Worm (Caenorhabditis elegans): ENCODE measurements around the gene abcf-2.

abcf-2 gene

DNA sequence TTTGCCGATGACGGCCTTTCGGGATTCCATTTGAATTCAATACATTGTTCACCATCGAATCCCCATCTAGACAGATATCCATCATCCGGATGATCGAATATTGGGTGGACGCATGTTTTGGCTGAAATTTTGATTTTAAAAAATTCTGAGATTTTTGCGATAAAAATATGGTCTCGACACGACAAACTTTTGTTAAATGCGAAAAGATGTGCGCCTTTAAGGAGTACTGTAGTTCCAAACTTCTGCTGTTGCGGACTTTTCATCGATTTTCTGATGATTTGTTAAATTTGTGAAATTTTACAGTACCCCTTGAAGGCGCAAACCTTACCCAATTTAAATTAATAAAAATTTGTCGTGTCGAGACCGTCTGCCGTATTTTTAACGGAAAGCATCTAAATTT, 34.2 kb downstream of the abcf-2 start (continued):
- TF ChIP-seq ceh-2 (tag; optimal IDR thresholded peaks at IDR 0.05) (no peak), tbx-2 (tag; optimal IDR thresholded peaks at IDR 0.05) (no peak)

DNA sequence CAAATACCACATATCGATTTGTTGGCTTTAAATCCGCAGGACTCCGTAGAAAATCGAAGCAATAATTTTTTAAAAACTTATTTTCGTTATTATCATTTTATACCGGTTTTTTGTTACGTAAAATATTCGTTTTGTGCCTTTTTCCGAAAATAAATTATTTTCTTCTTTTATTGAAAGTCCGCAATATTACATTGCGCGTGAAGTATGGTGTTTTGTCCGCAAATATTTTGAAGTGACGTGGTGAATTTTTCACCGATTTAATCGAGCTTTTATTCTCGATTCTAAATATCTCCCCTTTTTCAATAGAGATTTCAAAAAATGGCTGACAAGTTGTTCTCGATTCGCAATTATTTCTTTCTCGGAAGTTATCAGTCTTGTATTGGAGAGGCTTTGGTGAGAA, 36.0 kb downstream of the abcf-2 start, which contains the start of gene cope-1:
cope-1 (plus strand) TSS at position 229 of the 400 bp plus-strand sequence.
- TF ChIP-seq ztf-16 (tag; optimal IDR thresholded peaks at IDR 0.05) (no peak), ceh-31 (tag; optimal IDR thresholded peaks at IDR 0.05) (no peak), hlh-13 (GFP tag; optimal IDR thresholded peaks at IDR 0.05) (no peak), hlh-8 (tag; optimal IDR thresholded peaks at IDR 0.05) (no peak), rnt-1 (tag; optimal IDR thresholded peaks at IDR 0.05) (no peak), nfya-1 (tag; optimal IDR thresholded peaks at IDR 0.05) (no peak), lin-11 (tag; optimal IDR thresholded peaks at IDR 0.05) (no peak), ceh-14 (tag; optimal IDR thresholded peaks at IDR 0.05) (no peak), mec-3 (tag; optimal IDR thresholded peaks at IDR 0.05; ENCODE audit: borderline replicate concordance) (no peak), Y22D7AL.16 (tag; optimal IDR thresholded peaks at IDR 0.05) (no peak), pha-2 (tag; optimal IDR thresholded peaks at IDR 0.05) (no peak)

ce11 chrIII:13423414-13423813, 38.6 kb downstream of the abcf-2 start, which contains the start of gene exo-1:
TSS of gene exo-1 (plus strand) at chrIII:13423514.
- TF ChIP-seq ceh-31 (tag; optimal IDR thresholded peaks at IDR 0.05) (peak; percentile 63), pros-1 (tag; optimal IDR thresholded peaks at IDR 0.05) (no peak), tbx-2 (tag; optimal IDR thresholded peaks at IDR 0.05) (peak; percentile 31), fax-1 (tag; optimal IDR thresholded peaks at IDR 0.05) (peak; percentile 28), eyg-1 (tag; optimal IDR thresholded peaks at IDR 0.05) (no peak), ets-4 (tag; optimal IDR thresholded peaks at IDR 0.05) (peak; percentile 56), C08G9.2 (tag; optimal IDR thresholded peaks at IDR 0.05) (peak; percentile 26), elt-2 (tag; optimal IDR thresholded peaks at IDR 0.05) (peak; percentile 17), rnt-1 (tag; optimal IDR thresholded peaks at IDR 0.05) (peak; percentile 6)

DNA sequence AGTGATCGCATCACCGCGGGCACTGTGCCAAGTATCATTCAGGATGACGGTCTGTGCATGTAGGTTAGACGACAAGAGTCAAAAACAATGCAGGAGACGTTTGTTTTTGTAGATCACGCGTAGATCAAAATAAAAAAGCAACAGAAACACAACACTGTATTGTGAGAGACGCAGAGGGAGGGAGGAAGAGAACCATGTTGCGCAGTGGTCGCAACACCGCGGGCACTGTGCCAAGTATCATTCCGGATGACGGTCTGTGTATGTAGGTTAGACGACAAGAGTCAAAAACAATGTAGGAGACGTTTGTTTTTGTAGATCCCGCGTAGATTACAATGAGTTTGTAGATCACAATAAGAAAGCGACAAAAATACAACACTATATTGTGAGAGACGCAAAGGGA, 43.1 kb downstream of the abcf-2 start:
- TF ChIP-seq ztf-16 (tag; optimal IDR thresholded peaks at IDR 0.05) (no peak), ceh-34 (tag; optimal IDR thresholded peaks at IDR 0.05) (no peak), T23F11.4 (GFP tag; optimal IDR thresholded peaks at IDR 0.05) (no peak), ceh-22 (tag; optimal IDR thresholded peaks at IDR 0.05) (no peak), C38D4.7 (GFP tag; optimal IDR thresholded peaks at IDR 0.05) (no peak), nhr-232 (tag; optimal IDR thresholded peaks at IDR 0.05) (no peak), mec-3 (tag; optimal IDR thresholded peaks at IDR 0.05; ENCODE audit: borderline replicate concordance) (no peak), pha-4 (tag; optimal IDR thresholded peaks at IDR 0.05) (no peak), elt-4 (tag; optimal IDR thresholded peaks at IDR 0.05) (no peak), hlh-15 (tag; optimal IDR thresholded peaks at IDR 0.05) (no peak), zip-5 (tag; optimal IDR thresholded peaks at IDR 0.05) (no peak), tbx-7 (tag; optimal IDR thresholded peaks at IDR 0.05) (no peak), gmeb-2 (tag; optimal IDR thresholded peaks at IDR 0.05) (no peak), hlh-6 (tag; optimal IDR thresholded peaks at IDR 0.05) (no peak), ceh-45 (GFP tag; IDR thresholded peaks at IDR 0.05) (no peak), fax-1 (tag; optimal IDR thresholded peaks at IDR 0.05) (no peak), pag-3 (tag; optimal IDR thresholded peaks at IDR 0.05; ENCODE audit: borderline replicate concordance) (no peak), dmd-4 (tag; optimal IDR thresholded peaks at IDR 0.05; ENCODE audit: borderline replicate concordance) (no peak), hlh-13 (GFP tag; optimal IDR thresholded peaks at IDR 0.05) (no peak), pros-1 (tag; optimal IDR thresholded peaks at IDR 0.05) (no peak)

- TF ChIP-seq C08G9.2 (tag; optimal IDR thresholded peaks at IDR 0.05) (no peak), T23F11.4 (GFP tag; optimal IDR thresholded peaks at IDR 0.05) (no peak), hlh-13 (GFP tag; optimal IDR thresholded peaks at IDR 0.05) (no peak), ceh-48 (tag; optimal IDR thresholded peaks at IDR 0.05) (no peak), ceh-9 (tag; optimal IDR thresholded peaks at IDR 0.05) (no peak), ceh-18 (tag; optimal IDR thresholded peaks at IDR 0.05) (no peak), unc-3 (GFP tag; conservative IDR thresholded peaks at IDR 0.05) (no peak), unc-3 (tag; optimal IDR thresholded peaks at IDR 0.05) (no peak), pha-2 (tag; optimal IDR thresholded peaks at IDR 0.05) (no peak), ceh-45 (GFP tag; IDR thresholded peaks at IDR 0.05) (no peak), odd-2 (tag; optimal IDR thresholded peaks at IDR 0.05) (no peak), ref-2 (tag; optimal IDR thresholded peaks at IDR 0.05) (no peak), unc-55 (GFP tag; optimal IDR thresholded peaks at IDR 0.05) (no peak), unc-86 (tag; optimal IDR thresholded peaks at IDR 0.05) (no peak), hlh-8 (tag; optimal IDR thresholded peaks at IDR 0.05) (no peak), hlh-15 (tag; optimal IDR thresholded peaks at IDR 0.05) (no peak)
These were observed 50.8 kb downstream of the abcf-2 start for ce11 chrIII:13411202-13411601.
